Fruit fly (Drosophila melanogaster) whole organism, prepupa: ENCODE results near the gene CG7707.

Source experiments
- CG10631 ChIP-seq: fragments of 200-800 bp; sonication (Bioruptor generic); optimal IDR thresholded peaks from 2 replicates; lab custom pipeline; 2016; ENCODE audit warnings: missing biosample characterization, missing genetic modification characterization
- CG11294 ChIP-seq: fragments of 200-800 bp; sonication (Bioruptor generic); IDR thresholded peaks from 2 replicates; pipeline ENCODE4 v1.3.6; 2022; ENCODE audit warnings: missing biosample characterization, missing genetic modification characterization
- CG15336 ChIP-seq: fragments of 200-800 bp; sonication (Bioruptor generic); IDR thresholded peaks from 2 replicates; pipeline ENCODE4 v1.3.6; 2022; ENCODE audit warnings: missing biosample characterization, missing genetic modification characterization
- CG1621 ChIP-seq: fragments of 200-800 bp; sonication (Bioruptor generic); optimal IDR thresholded peaks from 3 replicates; lab custom pipeline; 2018; ENCODE audit warnings: missing biosample characterization, mild to moderate bottlenecking, missing genetic modification characterization
- CG16779 ChIP-seq: fragments of 200-800 bp; sonication (Bioruptor generic); optimal IDR thresholded peaks from 3 replicates; lab custom pipeline; 2017; ENCODE audit warnings: missing biosample characterization, mild to moderate bottlenecking, missing genetic modification characterization
- CG3032 ChIP-seq: fragments of 200-800 bp; optimal IDR thresholded peaks from 2 replicates; lab custom pipeline; 2019; ENCODE audit warnings: missing biosample characterization, mild to moderate bottlenecking, missing genetic modification characterization, moderate library complexity
- CG31627 ChIP-seq: fragments of 200-800 bp; sonication (Bioruptor generic); optimal IDR thresholded peaks from 3 replicates; lab custom pipeline; 2016; ENCODE audit warnings: missing biosample characterization, missing genetic modification characterization
- CG32006 ChIP-seq: fragments of 200-800 bp; sonication (Bioruptor generic); optimal IDR thresholded peaks from 3 replicates; lab custom pipeline; 2017; ENCODE audit warnings: missing biosample characterization, mild to moderate bottlenecking, missing genetic modification characterization
- CG3919 ChIP-seq: fragments of 200-800 bp; sonication (Bioruptor generic); optimal IDR thresholded peaks from 3 replicates; lab custom pipeline; 2016; ENCODE audit warnings: missing biosample characterization, missing genetic modification characterization
- CG6163 ChIP-seq: fragments of 200-800 bp; sonication (Bioruptor generic); IDR thresholded peaks from 3 replicates; pipeline ENCODE4 v1.3.6; 2022; ENCODE audit warnings: missing biosample characterization, missing genetic modification characterization
- CG6276 ChIP-seq: fragments of 200-800 bp; sonication (Bioruptor generic); optimal IDR thresholded peaks from 2 replicates; lab custom pipeline; 2017; ENCODE audit warnings: missing biosample characterization, mild to moderate bottlenecking, missing genetic modification characterization
- CG6792 ChIP-seq: fragments of 200-800 bp; sonication (Bioruptor generic); optimal IDR thresholded peaks from 3 replicates; lab custom pipeline; 2016; ENCODE audit warnings: missing biosample characterization, missing genetic modification characterization
- CG6854 ChIP-seq: fragments of 200-800 bp; sonication (Bioruptor generic); optimal IDR thresholded peaks from 2 replicates; lab custom pipeline; 2017; ENCODE audit warnings: missing biosample characterization, mild to moderate bottlenecking, missing genetic modification characterization
- CG7368 ChIP-seq: fragments of 200-800 bp; sonication (Bioruptor generic); optimal IDR thresholded peaks from 3 replicates; lab custom pipeline; 2016; ENCODE audit warnings: missing biosample characterization, missing genetic modification characterization
- CG8119 ChIP-seq: fragments of 200-800 bp; sonication (Bioruptor generic); IDR thresholded peaks from 3 replicates; pipeline ENCODE4 v1.3.6; 2022; ENCODE audit warnings: missing biosample characterization, missing genetic modification characterization
- CG8632 ChIP-seq: fragments of 200-800 bp; sonication (Bioruptor generic); optimal IDR thresholded peaks from 3 replicates; lab custom pipeline; 2016; ENCODE audit warnings: missing biosample characterization, missing genetic modification characterization
- CG9139 ChIP-seq: fragments of 200-800 bp; sonication (Bioruptor generic); optimal IDR thresholded peaks from 3 replicates; lab custom pipeline; 2017; ENCODE audit warnings: missing biosample characterization, mild to moderate bottlenecking, missing genetic modification characterization
- Eip78C ChIP-seq: fragments of 200-800 bp; sonication (Bioruptor generic); peaks from one replicate; lab custom pipeline; 2016; ENCODE audit warnings: missing biosample characterization, missing genetic modification characterization
- Eip93F ChIP-seq: fragments of 200-800 bp; sonication (Bioruptor generic); optimal IDR thresholded peaks from 2 replicates; lab custom pipeline; 2016; ENCODE audit warnings: missing biosample characterization, mild to moderate bottlenecking, missing genetic modification characterization
- Ets21C ChIP-seq: fragments of 200-800 bp; sonication (Bioruptor generic); optimal IDR thresholded peaks from 3 replicates; lab custom pipeline; 2016; ENCODE audit warnings: missing biosample characterization, missing genetic modification characterization
- Ets96B ChIP-seq: fragments of 200-800 bp; optimal IDR thresholded peaks from 2 replicates; lab custom pipeline; 2019; ENCODE audit warnings: missing biosample characterization, mild to moderate bottlenecking, missing genetic modification characterization, moderate library complexity
- Gug ChIP-seq: fragments of 200-800 bp; sonication (Bioruptor generic); IDR thresholded peaks from 2 replicates; pipeline ENCODE4 v1.3.6; 2022; ENCODE audit warnings: missing biosample characterization, missing genetic modification characterization
- Hr38 ChIP-seq: sonication (Bioruptor generic); optimal IDR thresholded peaks from 2 replicates; lab custom pipeline; 2016; ENCODE audit warnings: missing biosample characterization, missing genetic modification characterization
- Hr39 ChIP-seq: fragments of 200-800 bp; sonication (Bioruptor generic); optimal IDR thresholded peaks from 2 replicates; lab custom pipeline; 2016; ENCODE audit warnings: missing biosample characterization, missing genetic modification characterization
- Lpt ChIP-seq: fragments of 200-800 bp; sonication (Bioruptor generic); optimal IDR thresholded peaks from 3 replicates; lab custom pipeline; 2016; ENCODE audit warnings: missing biosample characterization, missing genetic modification characterization
- Met ChIP-seq: fragments of 200-800 bp; sonication (Bioruptor generic); optimal IDR thresholded peaks from 3 replicates; lab custom pipeline; 2016; ENCODE audit warnings: missing biosample characterization, missing genetic modification characterization
- Smox ChIP-seq: fragments of 200-800 bp; sonication (Bioruptor generic); optimal IDR thresholded peaks from 3 replicates; lab custom pipeline; 2016; ENCODE audit warnings: missing biosample characterization, missing genetic modification characterization
- Sox14 ChIP-seq: fragments of 200-800 bp; sonication (Bioruptor generic); optimal IDR thresholded peaks from 3 replicates; lab custom pipeline; 2016; ENCODE audit warnings: missing biosample characterization, missing genetic modification characterization
- Sox15 ChIP-seq: fragments of 200-800 bp; sonication (Bioruptor generic); optimal IDR thresholded peaks from 3 replicates; lab custom pipeline; 2016; ENCODE audit warnings: missing biosample characterization, missing genetic modification characterization
- acj6 ChIP-seq: fragments of 200-800 bp; sonication (Bioruptor generic); optimal IDR thresholded peaks from 3 replicates; lab custom pipeline; 2016; ENCODE audit warnings: missing biosample characterization, missing genetic modification characterization
- cyc ChIP-seq: fragments of 200-800 bp; sonication (Bioruptor generic); optimal IDR thresholded peaks from 3 replicates; lab custom pipeline; 2016; ENCODE audit warnings: missing biosample characterization, missing genetic modification characterization
- dac ChIP-seq: fragments of 200-800 bp; sonication (Bioruptor generic); optimal IDR thresholded peaks from 2 replicates; lab custom pipeline; 2017; ENCODE audit warnings: missing biosample characterization, mild to moderate bottlenecking, missing genetic modification characterization
- dsx ChIP-seq: fragments of 200-800 bp; optimal IDR thresholded peaks from 3 replicates; lab custom pipeline; 2019; ENCODE audit warnings: missing biosample characterization, mild to moderate bottlenecking, missing genetic modification characterization, moderate library complexity; ENCODE audit not compliant: poor library complexity, severe bottlenecking
- esn ChIP-seq: fragments of 200-800 bp; sonication (Bioruptor generic); optimal IDR thresholded peaks from 2 replicates; lab custom pipeline; 2016; ENCODE audit warnings: missing biosample characterization, mild to moderate bottlenecking, missing genetic modification characterization, moderate library complexity
- fd59A ChIP-seq: fragments of 200-800 bp; sonication (Bioruptor generic); optimal IDR thresholded peaks from 2 replicates; lab custom pipeline; 2017; ENCODE audit warnings: missing biosample characterization, mild to moderate bottlenecking, missing genetic modification characterization, missing genetic modification reagents
- fd85E ChIP-seq: fragments of 200-800 bp; sonication (Bioruptor generic); optimal IDR thresholded peaks from 3 replicates; lab custom pipeline; 2016; ENCODE audit warnings: missing biosample characterization, missing genetic modification characterization
- lz ChIP-seq: fragments of 200-800 bp; sonication (Bioruptor generic); optimal IDR thresholded peaks from 3 replicates; lab custom pipeline; 2016; ENCODE audit warnings: missing biosample characterization, missing genetic modification characterization
- net ChIP-seq: fragments of 200-800 bp; sonication (Bioruptor generic); optimal IDR thresholded peaks from 3 replicates; lab custom pipeline; 2016; ENCODE audit warnings: missing biosample characterization, missing genetic modification characterization
- pdm3 ChIP-seq: fragments of 200-800 bp; sonication (Bioruptor generic); optimal IDR thresholded peaks from 3 replicates; lab custom pipeline; 2016; ENCODE audit warnings: missing biosample characterization, missing genetic modification characterization
- spab ChIP-seq: fragments of 200-800 bp; sonication (Bioruptor generic); optimal IDR thresholded peaks from 2 replicates; lab custom pipeline; 2017; ENCODE audit warnings: missing biosample characterization, mild to moderate bottlenecking, missing genetic modification characterization, missing genetic modification reagents
- ss ChIP-seq, 2 experiments: fragments of 200-800 bp; sonication (Bioruptor generic); optimal IDR thresholded peaks; 2 replicates in 1 of 2; 3 replicates in 1 of 2; lab custom pipeline; 2017 to 2018; ENCODE audit warnings: mild to moderate bottlenecking in 2 of 2, missing biosample characterization in 2 of 2, missing genetic modification characterization in 2 of 2, moderate library complexity in 1 of 2
- topi ChIP-seq: fragments of 200-800 bp; sonication (Bioruptor generic); optimal IDR thresholded peaks from 3 replicates; lab custom pipeline; 2016; ENCODE audit warnings: missing biosample characterization, missing genetic modification characterization
- vri ChIP-seq: fragments of 200-800 bp; sonication (Bioruptor generic); optimal IDR thresholded peaks from 3 replicates; lab custom pipeline; 2016; ENCODE audit warnings: missing biosample characterization, mild to moderate bottlenecking, missing genetic modification characterization

The CG7707 gene

dm6 chr3L:17242078-17242613, 1.1 kb upstream of the CG7707 start, which contains the start of gene Afg3l2 (continued):
- peak; percentile 43 for TF ChIP-seq CG31627
- TF ChIP-seq Hr39 (GFP tag; lab: Kevin White, UChicago), result peak; percentile 25
- no peak for TF ChIP-seq Eip93F (GFP tag; lab: Kevin White, UChicago)
- no peak for TF ChIP-seq CG9139 (GFP tag; lab: Kevin White, UChicago)
- TF ChIP-seq Met (GFP tag; lab: Kevin White, UChicago), result peak; percentile 20
- peak; percentile 22 for TF ChIP-seq Ets21C (GFP tag; lab: Kevin White, UChicago)
- TF ChIP-seq CG3032 (tag; lab: Kevin White, UChicago), result peak; percentile 77
- TF ChIP-seq Ets96B (tag; lab: Kevin White, UChicago), result peak; percentile 52
- TF ChIP-seq Sox14 (GFP tag; lab: Kevin White, UChicago), result peak; percentile 32
- TF ChIP-seq CG6163, result peak; percentile 53; the same call in 2 of the 3 replicates
- TF ChIP-seq cyc (GFP tag; lab: Kevin White, UChicago), result peak; percentile 72
- TF ChIP-seq net (GFP tag; lab: Kevin White, UChicago), result no peak
- peak; percentile 88 for TF ChIP-seq Eip78C
- TF ChIP-seq CG7368 (GFP tag; lab: Kevin White, UChicago), result no peak
- peak; percentile 45 for TF ChIP-seq acj6
- peak; percentile 71 for TF ChIP-seq lz (GFP tag; lab: Kevin White, UChicago)

DNA sequence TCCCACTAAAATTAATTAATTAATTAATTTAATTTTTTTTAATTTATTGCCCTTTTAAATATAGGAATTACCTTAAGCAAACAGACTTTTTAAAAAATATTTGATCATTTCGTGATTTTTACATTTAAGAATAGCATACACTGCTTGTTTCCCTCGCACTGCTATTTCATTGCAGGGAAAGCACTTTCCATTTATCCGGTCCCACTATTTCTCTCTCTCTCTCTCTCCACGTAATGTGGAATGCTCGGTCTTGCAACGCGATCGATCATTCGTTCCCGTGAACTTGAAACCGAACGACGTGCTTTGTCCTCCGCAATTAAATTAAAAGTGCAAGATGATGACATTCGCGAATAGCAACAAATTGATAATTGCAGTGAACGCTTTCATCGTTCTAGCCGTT, 2.4 kb downstream of the CG7707 start:
- no peak for TF ChIP-seq vri (GFP tag; lab: Kevin White, UChicago)
- no peak for TF ChIP-seq dac (GFP tag; lab: Kevin White, UChicago)
- no peak for TF ChIP-seq fd59A
- TF ChIP-seq Hr39 (GFP tag; lab: Kevin White, UChicago), result no peak
- TF ChIP-seq Smox (GFP tag; lab: Kevin White, UChicago), result no peak
- TF ChIP-seq CG15336 (GFP tag; lab: Robert Waterston, UW), result no peak

DNA sequence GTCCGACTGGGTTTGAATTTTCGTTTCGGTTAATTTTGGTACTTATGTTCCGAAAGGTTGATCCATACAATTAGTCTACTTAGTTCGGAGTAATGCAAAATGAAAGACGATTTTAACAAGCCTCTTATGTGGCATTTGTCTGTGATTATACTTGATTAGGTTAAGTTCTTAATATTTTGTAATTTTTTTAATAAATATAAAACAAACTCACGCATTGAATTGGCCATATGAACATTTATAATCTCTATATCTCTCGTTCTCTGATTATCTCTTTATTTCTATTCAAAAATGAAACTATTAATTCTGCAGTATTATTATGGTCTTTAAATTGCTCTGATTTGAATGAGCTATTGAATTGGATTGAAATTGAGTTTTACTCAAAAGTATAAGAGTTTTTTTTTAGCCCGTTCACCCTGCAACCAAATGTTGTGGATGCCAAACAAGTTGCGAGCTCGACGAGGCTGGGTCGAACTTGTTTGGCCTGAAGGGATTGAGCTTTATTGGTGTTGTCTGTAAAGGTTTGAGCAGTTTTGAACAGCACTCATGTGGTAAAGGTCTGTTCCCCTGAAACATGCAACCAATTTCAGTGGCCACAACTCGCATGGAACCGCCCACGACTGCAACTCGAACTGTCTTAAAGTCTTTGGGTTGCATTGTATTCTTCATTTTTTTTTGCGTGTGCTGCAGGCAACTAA, 10.8 kb downstream of the CG7707 start, which contains the start of gene CG6497:
CG6497 (minus strand) TSS at position 51 of the 695 bp plus-strand sequence.
- TF ChIP-seq fd59A (no peak), pdm3 (GFP tag; lab: Kevin White, UChicago) (no peak), Gug (GFP tag; lab: Robert Waterston, UW) (no peak), dsx (no peak), CG8632 (GFP tag; lab: Kevin White, UChicago) (no peak), CG10631 (no peak), CG6163 (no peak), vri (GFP tag; lab: Kevin White, UChicago) (no peak), Met (GFP tag; lab: Kevin White, UChicago) (no peak), Hr38 (GFP tag; lab: Kevin White, UChicago) (no peak), CG31627 (no peak), CG6276 (GFP tag; lab: Kevin White, UChicago) (no peak), Ets96B (tag; lab: Kevin White, UChicago) (no peak), ss (GFP tag; optimal IDR thresholded peaks at IDR 0.05; lab: Kevin White, UChicago) (no peak), CG11294 (GFP tag; lab: Robert Waterston, UW) (no peak), topi (GFP tag; lab: Kevin White, UChicago) (no peak), CG6792 (GFP tag; lab: Kevin White, UChicago) (no peak), fd85E (GFP tag; lab: Kevin White, UChicago) (no peak)

- peak; percentile 30 for TF ChIP-seq Ets96B (tag; lab: Kevin White, UChicago)
- no peak for TF ChIP-seq Lpt (GFP tag; lab: Kevin White, UChicago)
- no peak for TF ChIP-seq dac (GFP tag; lab: Kevin White, UChicago)
- no peak for TF ChIP-seq esn (GFP tag; lab: Kevin White, UChicago)
- TF ChIP-seq CG1621 (tag; lab: Kevin White, UChicago), result peak; percentile 23
- TF ChIP-seq Sox15 (GFP tag; lab: Kevin White, UChicago), result no peak
- no peak for TF ChIP-seq CG16779 (tag; lab: Kevin White, UChicago)
- TF ChIP-seq CG32006, result peak; percentile 2
- TF ChIP-seq fd59A, result no peak
- TF ChIP-seq dsx, result peak; percentile 20
- no peak for TF ChIP-seq fd85E (GFP tag; lab: Kevin White, UChicago)
- no peak for TF ChIP-seq net (GFP tag; lab: Kevin White, UChicago)
- no peak for TF ChIP-seq vri (GFP tag; lab: Kevin White, UChicago)
- TF ChIP-seq Sox14 (GFP tag; lab: Kevin White, UChicago), result no peak
- no peak for TF ChIP-seq spab
- TF ChIP-seq CG6854 (GFP tag; lab: Kevin White, UChicago), result no peak
- peak; percentile 26 for TF ChIP-seq CG3919 (GFP tag; lab: Kevin White, UChicago)
- no peak for TF ChIP-seq CG8119 (GFP tag; lab: Robert Waterston, UW)
- TF ChIP-seq Ets21C (GFP tag; lab: Kevin White, UChicago), result no peak
- TF ChIP-seq Gug (GFP tag; lab: Robert Waterston, UW), result no peak
Observed at dm6 chr3L:17257199-17257598, 14.0 kb downstream of the CG7707 start.
